Fruit fly (Drosophila melanogaster) whole organism, embryonic: ENCODE results near the gene east.

Source experiments
- CG17385 ChIP-seq: fragments of 200-800 bp; sonication (Bioruptor generic); optimal IDR thresholded peaks from 3 replicates; lab custom pipeline; 2018; ENCODE audit warnings: missing biosample characterization, mild to moderate bottlenecking, missing genetic modification characterization
- CG32772 ChIP-seq: fragments of 200-800 bp; sonication (Bioruptor generic); IDR thresholded peaks from 2 replicates; pipeline ENCODE4 v1.3.6; 2022; ENCODE audit warnings: missing biosample characterization, missing genetic modification characterization
- NC2α ChIP-seq: fragments of 200-800 bp; sonication (Bioruptor generic); optimal IDR thresholded peaks from 2 replicates; lab custom pipeline; 2016; ENCODE audit warnings: missing biosample characterization, missing genetic modification characterization
- bbx ChIP-seq: fragments of 200-800 bp; sonication (Bioruptor generic); IDR thresholded peaks from 2 replicates; pipeline ENCODE4 v1.3.6; 2022; ENCODE audit warnings: missing biosample characterization, missing genetic modification characterization; ENCODE audit not compliant: partially characterized antibody
- nau ChIP-seq: fragments of 200-800 bp; sonication (Bioruptor generic); optimal IDR thresholded peaks from 3 replicates; lab custom pipeline; 2017; ENCODE audit warnings: missing biosample characterization, mild to moderate bottlenecking, missing genetic modification characterization, missing genetic modification reagents
- prd ChIP-seq, 3 experiments: fragments of >200 bp in 2 of 3; fragments of 200-800 bp in 1 of 3; sonication (Bioruptor generic) in 1 of 3; optimal IDR thresholded peaks in 2 of 3; IDR thresholded peaks in 1 of 3; 2 replicates in 2 of 3; 3 replicates in 1 of 3; pipeline versions ENCODE4 v1.3.6 to Lab custom; 2017 to 2022; ENCODE audit warnings: missing biosample characterization in 1 of 3, missing genetic modification characterization in 1 of 3

- TF ChIP-seq CG32772 (GFP tag; lab: Robert Waterston, UW) (no peak), NC2α (GFP tag; lab: Kevin White, UChicago) (no peak), CG17385 (GFP tag; lab: Kevin White, UChicago) (no peak), prd (optimal IDR thresholded peaks at IDR 0.05; lab: Kevin White, UChicago) (no peak), prd (GFP tag; IDR thresholded peaks at IDR 0.05; lab: Robert Waterston, UW) (no peak), bbx (GFP tag; lab: Robert Waterston, UW) (no peak), nau (no peak)
These were observed 6.5 kb upstream of the east start for dm6 chrX:2004114-2004513.
